Fruit fly (Drosophila melanogaster): ENCODE results near the gene CG17298.

Gene CG17298

DNA sequence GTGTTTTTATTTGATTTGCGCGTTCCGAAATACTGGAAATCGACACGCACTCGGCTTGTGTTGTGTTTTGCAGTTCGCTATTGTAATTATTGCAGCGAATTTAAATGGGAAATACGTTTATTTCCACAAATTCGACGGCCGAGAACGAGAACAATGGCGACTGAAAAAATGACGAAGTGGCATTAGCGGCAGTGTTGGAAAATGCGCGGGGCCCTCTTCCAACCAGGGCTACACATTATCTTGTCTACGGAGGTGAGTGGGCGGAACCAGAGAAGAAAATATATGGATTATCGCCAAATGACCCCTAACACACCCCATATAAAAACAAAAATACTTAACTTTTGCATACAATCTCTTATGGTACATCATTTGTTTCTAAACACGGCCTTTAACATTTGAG lies 14.1 kb upstream of the CG17298 start, which contains the start of gene Rab1 (continued):
- TF ChIP-seq br (GFP tag; optimal IDR thresholded peaks at IDR 0.05) (peak; percentile 61), Hr83 (GFP tag; optimal IDR thresholded peaks at IDR 0.05; ENCODE audit: poor library complexity, severe bottlenecking) (peak; percentile 90), dsf (GFP tag; optimal IDR thresholded peaks at IDR 0.05; ENCODE audit: borderline replicate concordance) (no peak), Abd-B (GFP tag; optimal IDR thresholded peaks at IDR 0.05) (no peak), dmrt93B (GFP tag; optimal IDR thresholded peaks at IDR 0.05) (no peak), usp (GFP tag; optimal IDR thresholded peaks at IDR 0.05) (no peak), Mio (GFP tag; optimal IDR thresholded peaks at IDR 0.05) (no peak), brk (GFP tag; optimal IDR thresholded peaks at IDR 0.05) (no peak), OdsH (GFP tag; optimal IDR thresholded peaks at IDR 0.05) (peak; percentile 51), Myc (optimal IDR thresholded peaks at IDR 0.05) (peak; percentile 11), Sp1 (GFP tag; optimal IDR thresholded peaks at IDR 0.05) (peak; percentile 53), woc (GFP tag; optimal IDR thresholded peaks at IDR 0.05) (peak; percentile 52), Hr78 (GFP tag; optimal IDR thresholded peaks at IDR 0.05) (no peak), h (GFP tag; optimal IDR thresholded peaks at IDR 0.05) (peak; percentile 75), CrebA (GFP tag; optimal IDR thresholded peaks at IDR 0.05; ENCODE audit: borderline replicate concordance) (no peak), GATAd (GFP tag; optimal IDR thresholded peaks at IDR 0.05) (no peak)

DNA sequence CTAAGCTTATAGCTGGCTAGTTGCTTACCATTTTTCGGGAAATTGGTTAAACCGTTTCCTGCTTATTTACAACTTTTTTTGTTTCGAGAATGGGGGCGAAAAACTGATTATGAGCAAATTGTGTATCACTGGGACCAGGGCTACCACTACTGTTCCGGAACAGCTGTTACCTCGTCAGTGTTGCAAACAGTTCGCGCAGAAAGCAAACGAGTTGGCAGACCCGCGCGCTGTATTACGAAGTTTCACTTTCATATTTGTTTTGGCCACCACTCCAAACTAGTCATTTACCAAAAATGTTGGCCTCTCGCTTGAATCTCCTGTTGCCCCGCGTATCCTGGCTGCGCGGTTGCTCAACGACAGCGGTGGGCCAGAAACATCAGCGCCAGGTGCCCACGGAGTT lies 13.1 kb upstream of the CG17298 start, which contains the start of the genes AP-2sigma and Idi:
Gene AP-2sigma (minus strand): TSS at position 153 of the 400 bp plus-strand sequence.
Gene Idi (plus strand): TSS at position 204 of the 400 bp plus-strand sequence.
- TF ChIP-seq sage (GFP tag; optimal IDR thresholded peaks at IDR 0.05) (no peak), fru (GFP tag; optimal IDR thresholded peaks at IDR 0.05) (no peak), dmrt93B (GFP tag; optimal IDR thresholded peaks at IDR 0.05) (no peak), brk (GFP tag; optimal IDR thresholded peaks at IDR 0.05) (no peak), GATAd (GFP tag; optimal IDR thresholded peaks at IDR 0.05) (no peak), woc (GFP tag; optimal IDR thresholded peaks at IDR 0.05) (no peak), jim (GFP tag; optimal IDR thresholded peaks at IDR 0.05) (no peak), Hr83 (GFP tag; optimal IDR thresholded peaks at IDR 0.05; ENCODE audit: poor library complexity, severe bottlenecking) (peak; percentile 37), h (GFP tag; optimal IDR thresholded peaks at IDR 0.05) (peak; percentile 47), usp (GFP tag; optimal IDR thresholded peaks at IDR 0.05) (no peak), ey (GFP tag; optimal IDR thresholded peaks at IDR 0.05) (no peak), CG9705 (GFP tag; optimal IDR thresholded peaks at IDR 0.05) (no peak), br (GFP tag; optimal IDR thresholded peaks at IDR 0.05) (peak; percentile 23), CrebA (GFP tag; optimal IDR thresholded peaks at IDR 0.05; ENCODE audit: borderline replicate concordance) (no peak), Myc (optimal IDR thresholded peaks at IDR 0.05) (no peak), Dif (GFP tag; optimal IDR thresholded peaks at IDR 0.05; ENCODE audit: partially characterized antibody) (peak; percentile 8), pan (optimal IDR thresholded peaks at IDR 0.05) (no peak), CG32264 (GFP tag; optimal IDR thresholded peaks at IDR 0.05) (no peak), rgr (GFP tag; optimal IDR thresholded peaks at IDR 0.05) (peak; percentile 57), dsf (GFP tag; optimal IDR thresholded peaks at IDR 0.05; ENCODE audit: borderline replicate concordance) (no peak), lola (GFP tag; optimal IDR thresholded peaks at IDR 0.05) (no peak), Mio (GFP tag; optimal IDR thresholded peaks at IDR 0.05) (no peak), HLH106 (tag; optimal IDR thresholded peaks at IDR 0.05) (peak; percentile 32), Dfd (GFP tag; optimal IDR thresholded peaks at IDR 0.05) (no peak), Vsx2 (GFP tag; optimal IDR thresholded peaks at IDR 0.05; ENCODE audit: partially characterized antibody) (no peak), tai (GFP tag; optimal IDR thresholded peaks at IDR 0.05) (no peak), dl (GFP tag; optimal IDR thresholded peaks at IDR 0.05; ENCODE audit: insufficient read depth in 1 of 2, partially characterized antibody in 2 of 2) (no peak), sv (GFP tag; optimal IDR thresholded peaks at IDR 0.05) (no peak), Hnf4 (GFP tag; optimal IDR thresholded peaks at IDR 0.05) (peak; percentile 15), psq (GFP tag; optimal IDR thresholded peaks at IDR 0.05) (no peak), Sp1 (GFP tag; optimal IDR thresholded peaks at IDR 0.05) (peak; percentile 30), Hr78 (GFP tag; optimal IDR thresholded peaks at IDR 0.05) (no peak), Jra (GFP tag; optimal IDR thresholded peaks at IDR 0.05) (no peak), foxo (GFP tag; optimal IDR thresholded peaks at IDR 0.05) (peak in 1 of 2 experiments; percentile 58), Abd-B (GFP tag; optimal IDR thresholded peaks at IDR 0.05) (no peak), OdsH (GFP tag; optimal IDR thresholded peaks at IDR 0.05) (peak; percentile 4), Rel (GFP tag; optimal IDR thresholded peaks at IDR 0.05) (no peak), Rel (tag; optimal IDR thresholded peaks at IDR 0.05) (peak; percentile 48), N (GFP tag; optimal IDR thresholded peaks at IDR 0.05) (no peak)

Measured in whole organism, wandering third instar larva.